Worm (Caenorhabditis elegans): ENCODE results near the gene K01C8.2.

- no peak for TF ChIP-seq sma-3 (GFP tag; optimal IDR thresholded peaks at IDR 0.05)
- TF ChIP-seq ama-1 (optimal IDR thresholded peaks at IDR 0.05) = no peak
- TF ChIP-seq nhr-21 (tag; optimal IDR thresholded peaks at IDR 0.05) = no peak
- TF ChIP-seq egl-27 (tag; optimal IDR thresholded peaks at IDR 0.05) = no peak
- no peak for TF ChIP-seq snpc-4 (tag; optimal IDR thresholded peaks at IDR 0.05)
- no peak for TF ChIP-seq nhr-25 (tag; optimal IDR thresholded peaks at IDR 0.05)
- peak; percentile 59 to 83 for TF ChIP-seq lsy-2 (tag; optimal IDR thresholded peaks at IDR 0.05)
- TF ChIP-seq nhr-77 (tag; optimal IDR thresholded peaks at IDR 0.05) = no peak
- no peak for TF ChIP-seq nhr-11 (tag; optimal IDR thresholded peaks at IDR 0.05)
- TF ChIP-seq unc-62 (GFP tag; optimal IDR thresholded peaks at IDR 0.05) = no peak
- no peak for TF ChIP-seq nhr-12 (tag; optimal IDR thresholded peaks at IDR 0.05)
These were observed 6.8 kb upstream of the K01C8.2 start, which contains the start of the genes gei-14 and slc-25A32 for ce11 chrII:8276057-8276456.

Data from whole organism, L2 larva.